Worm (Caenorhabditis elegans) whole organism, late embryonic: ENCODE measurements around the gene C24D10.2.
"Not testable (repeated sequence)": the region's sequence is repeated elsewhere in the genome, so short reads cannot be mapped to it uniquely, and the experiment has no call there.

Experiments
- F13H6.1 ChIP-seq: sonication (generic microtip); optimal IDR thresholded peaks from 2 replicates; lab custom pipeline; 2016; ENCODE audit warnings: missing genetic modification characterization, missing compliant biosample characterization
- K02D7.2 ChIP-seq: sonication (generic microtip); optimal IDR thresholded peaks from 2 replicates; lab custom pipeline; 2017; ENCODE audit warnings: mild to moderate bottlenecking, missing genetic modification characterization, missing compliant biosample characterization
- K09A11.1 ChIP-seq: sonication (generic microtip); optimal IDR thresholded peaks from 2 replicates; lab custom pipeline; 2017; ENCODE audit warnings: antibody characterized with exemption, mild to moderate bottlenecking, missing genetic modification characterization, missing compliant biosample characterization; ENCODE audit not compliant: insufficient read depth
- ceh-19 ChIP-seq: fragments of 200-800 bp; sonication (Bioruptor generic); optimal IDR thresholded peaks from 2 replicates; lab custom pipeline; 2018; ENCODE audit warnings: mild to moderate bottlenecking, missing genetic modification characterization, missing compliant biosample characterization
- ceh-22 ChIP-seq: sonication (generic microtip); optimal IDR thresholded peaks from 2 replicates; lab custom pipeline; 2017; ENCODE audit warnings: missing biosample characterization, missing genetic modification characterization
- ceh-24 ChIP-seq: sonication (generic microtip); optimal IDR thresholded peaks from 2 replicates; lab custom pipeline; 2016; ENCODE audit warnings: mild to moderate bottlenecking, missing genetic modification characterization, missing compliant biosample characterization
- ceh-30 ChIP-seq: fragments of 150-350 bp; optimal IDR thresholded peaks from 2 replicates; lab custom pipeline; 2014; ENCODE audit warnings: missing biosample characterization, missing genetic modification characterization
- ceh-31 ChIP-seq: sonication (generic microtip); optimal IDR thresholded peaks from 2 replicates; lab custom pipeline; 2016; ENCODE audit warnings: missing genetic modification characterization, missing compliant biosample characterization
- ceh-48 ChIP-seq: sonication (generic microtip); optimal IDR thresholded peaks from 2 replicates; lab custom pipeline; 2016; ENCODE audit warnings: missing genetic modification characterization, inconsistent platforms, missing compliant biosample characterization
- ceh-6 ChIP-seq: fragments of 200-800 bp; sonication (Bioruptor generic); optimal IDR thresholded peaks from 2 replicates; lab custom pipeline; 2018; ENCODE audit warnings: mild to moderate bottlenecking, missing genetic modification characterization, missing compliant biosample characterization
- ceh-9 ChIP-seq: sonication (generic microtip); optimal IDR thresholded peaks from 2 replicates; lab custom pipeline; 2016; ENCODE audit warnings: mild to moderate bottlenecking, missing genetic modification characterization, inconsistent platforms, missing compliant biosample characterization
- che-1 ChIP-seq: sonication (generic microtip); optimal IDR thresholded peaks from 2 replicates; lab custom pipeline; 2016; ENCODE audit warnings: mild to moderate bottlenecking, missing genetic modification characterization, missing compliant biosample characterization
- dve-1 ChIP-seq: sonication (generic microtip); optimal IDR thresholded peaks from 2 replicates; lab custom pipeline; 2017; ENCODE audit warnings: antibody characterized with exemption, mild to moderate bottlenecking, missing genetic modification characterization, missing compliant biosample characterization
- elt-2 ChIP-seq: sonication (generic microtip); optimal IDR thresholded peaks from 2 replicates; lab custom pipeline; 2016; ENCODE audit warnings: missing genetic modification reagents, missing genetic modification characterization, missing compliant biosample characterization
- elt-4 ChIP-seq: sonication (generic microtip); optimal IDR thresholded peaks from 2 replicates; lab custom pipeline; 2016; ENCODE audit warnings: missing genetic modification characterization, missing compliant biosample characterization
- fax-1 ChIP-seq: sonication (generic microtip); optimal IDR thresholded peaks from 2 replicates; lab custom pipeline; 2016; ENCODE audit warnings: missing genotype, missing genetic modification characterization, missing compliant biosample characterization
- gmeb-2 ChIP-seq: sonication (generic microtip); optimal IDR thresholded peaks from 2 replicates; lab custom pipeline; 2016; ENCODE audit warnings: missing genetic modification characterization, inconsistent platforms, missing compliant biosample characterization
- hlh-13 ChIP-seq: fragments of 200-800 bp; sonication (Bioruptor generic); optimal IDR thresholded peaks from 2 replicates; lab custom pipeline; 2018; ENCODE audit warnings: mild to moderate bottlenecking, missing genetic modification characterization, missing compliant biosample characterization
- hlh-8 ChIP-seq: sonication (generic microtip); optimal IDR thresholded peaks from 2 replicates; lab custom pipeline; 2016; ENCODE audit warnings: missing genotype, missing genetic modification characterization, missing compliant biosample characterization
- madf-2 ChIP-seq: sonication (generic microtip); optimal IDR thresholded peaks from 2 replicates; lab custom pipeline; 2017; ENCODE audit warnings: missing genetic modification characterization, missing compliant biosample characterization
- mec-3 ChIP-seq: sonication (generic microtip); optimal IDR thresholded peaks from 2 replicates; lab custom pipeline; 2016; ENCODE audit warnings: borderline replicate concordance, missing genetic modification characterization, missing compliant biosample characterization
- nhr-232 ChIP-seq: sonication (generic microtip); optimal IDR thresholded peaks from 2 replicates; lab custom pipeline; 2016; ENCODE audit warnings: missing genetic modification characterization, missing compliant biosample characterization
- pag-3 ChIP-seq: sonication (generic microtip); optimal IDR thresholded peaks from 2 replicates; lab custom pipeline; 2016; ENCODE audit warnings: missing compliant biosample characterization, missing genetic modification characterization, borderline replicate concordance
- pha-2 ChIP-seq: sonication (generic microtip); optimal IDR thresholded peaks from 2 replicates; lab custom pipeline; 2017; ENCODE audit warnings: mild to moderate bottlenecking, missing genetic modification characterization, missing compliant biosample characterization
- pha-4 ChIP-seq: fragments of 150-350 bp; optimal IDR thresholded peaks from 2 replicates; lab custom pipeline; 2018; ENCODE audit warnings: missing biosample characterization, missing genetic modification reagents, missing genetic modification characterization
- pros-1 ChIP-seq: fragments of 150-350 bp; optimal IDR thresholded peaks from 2 replicates; lab custom pipeline; 2014; ENCODE audit warnings: missing biosample characterization, missing genetic modification reagents, missing genetic modification characterization
- ref-2 ChIP-seq: sonication (generic microtip); optimal IDR thresholded peaks from 2 replicates; lab custom pipeline; 2016; ENCODE audit warnings: missing genetic modification characterization, missing compliant biosample characterization
- sdc-2 ChIP-seq: sonication (generic microtip); optimal IDR thresholded peaks from 2 replicates; lab custom pipeline; 2016; ENCODE audit warnings: missing genotype, missing genetic modification characterization, missing compliant biosample characterization
- sox-2 ChIP-seq: fragments of 200-800 bp; sonication (Bioruptor generic); IDR thresholded peaks from 2 replicates; pipeline ENCODE4 v1.3.6; 2022; ENCODE audit warnings: missing genetic modification reagents, missing genetic modification characterization, missing compliant biosample characterization
- syd-9 ChIP-seq: sonication (generic microtip); optimal IDR thresholded peaks from 2 replicates; lab custom pipeline; 2016; ENCODE audit warnings: mild to moderate bottlenecking, missing genetic modification characterization, moderate library complexity, missing compliant biosample characterization
- tbx-7 ChIP-seq: sonication (generic microtip); optimal IDR thresholded peaks from 2 replicates; lab custom pipeline; 2016; ENCODE audit warnings: missing genotype, missing genetic modification characterization, missing compliant biosample characterization
- unc-3 ChIP-seq, 2 experiments: fragments of 200-800 bp in 1 of 2; sonication (Bioruptor generic) in 1 of 2; sonication (generic microtip) in 1 of 2; conservative IDR thresholded peaks in 1 of 2; optimal IDR thresholded peaks in 1 of 2; 2 replicates each; pipeline versions ENCODE4 v1.3.6 to Lab custom; 2016 to 2022; ENCODE audit warnings: missing compliant biosample characterization in 2 of 2, missing genetic modification characterization in 2 of 2, missing genetic modification reagents in 1 of 2
- unc-55 ChIP-seq: sonication (generic microtip); optimal IDR thresholded peaks from 2 replicates; lab custom pipeline; 2017; ENCODE audit warnings: missing biosample characterization, missing genetic modification reagents, missing genetic modification characterization
- unc-86 ChIP-seq: sonication (generic microtip); optimal IDR thresholded peaks from 2 replicates; lab custom pipeline; 2016; ENCODE audit warnings: missing genetic modification characterization, missing compliant biosample characterization
- ztf-16 ChIP-seq: sonication (generic microtip); optimal IDR thresholded peaks from 2 replicates; lab custom pipeline; 2017; ENCODE audit warnings: missing genetic modification characterization, missing compliant biosample characterization

Gene C24D10.2

DNA sequence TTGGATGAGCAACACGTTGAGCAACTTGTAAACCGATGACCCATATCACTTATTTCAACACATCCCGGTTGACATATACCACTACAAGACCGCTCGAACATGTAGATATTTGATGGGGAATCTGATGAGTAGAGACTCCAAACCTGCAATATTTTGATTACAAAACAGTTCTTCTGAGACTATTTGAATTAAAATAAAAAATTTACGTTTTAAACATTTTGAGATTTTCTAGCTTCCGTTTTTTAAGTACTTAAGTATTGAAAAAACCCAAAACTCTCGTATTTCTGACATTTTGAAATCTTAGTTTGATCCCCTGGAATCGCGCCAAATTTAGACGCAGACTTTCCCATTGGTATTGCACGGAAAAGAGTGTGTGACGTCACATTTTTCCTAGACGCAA is 5.9 kb upstream of the C24D10.2 start, which contains the start of gene C24D10.49:
TSS of gene C24D10.49 (minus strand) at position 101 of the 400 bp plus-strand sequence.
- TF ChIP-seq gmeb-2 (tag; lab: Kevin White, UChicago) (no peak), ceh-22 (tag; lab: Kevin White, UChicago) (no peak), mec-3 (tag; lab: Kevin White, UChicago) (no peak), ceh-24 (tag; lab: Kevin White, UChicago) (no peak), F13H6.1 (tag; lab: Kevin White, UChicago) (no peak), ceh-19 (GFP tag; lab: Kevin White, UChicago) (no peak), sdc-2 (no peak), nhr-232 (tag; lab: Kevin White, UChicago) (no peak), unc-86 (tag; lab: Kevin White, UChicago) (no peak), hlh-8 (tag; lab: Kevin White, UChicago) (no peak), ceh-9 (tag; lab: Kevin White, UChicago) (no peak), pha-4 (tag; lab: Kevin White, UChicago) (no peak)

DNA sequence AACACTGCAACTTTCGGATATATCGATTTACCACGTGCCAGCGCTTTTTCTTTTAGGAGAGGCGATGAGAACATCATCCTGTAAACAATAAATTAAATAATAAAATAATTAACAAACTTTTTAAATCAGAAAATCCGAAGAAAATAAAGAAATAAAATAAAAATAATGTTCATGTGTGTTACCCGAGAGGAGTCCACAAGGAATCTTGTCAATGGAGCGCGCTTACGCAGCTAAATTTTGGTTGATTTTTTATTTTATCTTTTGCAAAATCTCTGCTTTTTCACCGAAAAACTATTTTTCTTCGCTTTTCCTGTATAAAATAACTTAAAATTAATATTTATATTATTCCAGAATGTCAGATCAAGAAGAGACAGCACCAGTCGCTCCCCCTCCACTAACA is 3.0 kb upstream of the C24D10.2 start, which contains the start of the genes C24D10.6 and C24D10.4:
TSS of gene C24D10.6 (minus strand) at position 78 of the 400 bp plus-strand sequence.
TSS of gene C24D10.4 (plus strand) at position 352 of the 400 bp plus-strand sequence.
- TF ChIP-seq tbx-7 (tag; lab: Kevin White, UChicago), result no peak
- TF ChIP-seq che-1 (tag; lab: Kevin White, UChicago), result no peak
- no peak for TF ChIP-seq ceh-19 (GFP tag; lab: Kevin White, UChicago)
- TF ChIP-seq sox-2 (GFP tag; lab: Robert Waterston, UW), result no peak
- no peak for TF ChIP-seq pha-2 (tag; lab: Kevin White, UChicago)
- no peak for TF ChIP-seq unc-3 (GFP tag; conservative IDR thresholded peaks at IDR 0.05; lab: Robert Waterston, UW)
- TF ChIP-seq unc-3 (tag; optimal IDR thresholded peaks at IDR 0.05; lab: Kevin White, UChicago), result no peak
- no peak for TF ChIP-seq ceh-24 (tag; lab: Kevin White, UChicago)
- TF ChIP-seq ceh-22 (tag; lab: Kevin White, UChicago), result no peak
- no peak for TF ChIP-seq unc-86 (tag; lab: Kevin White, UChicago)
- no peak for TF ChIP-seq ceh-48 (tag; lab: Kevin White, UChicago)
- TF ChIP-seq hlh-13 (GFP tag; lab: Kevin White, UChicago), result no peak
- TF ChIP-seq K09A11.1, result no peak
- TF ChIP-seq unc-55 (GFP tag; lab: Kevin White, UChicago), result no peak

DNA sequence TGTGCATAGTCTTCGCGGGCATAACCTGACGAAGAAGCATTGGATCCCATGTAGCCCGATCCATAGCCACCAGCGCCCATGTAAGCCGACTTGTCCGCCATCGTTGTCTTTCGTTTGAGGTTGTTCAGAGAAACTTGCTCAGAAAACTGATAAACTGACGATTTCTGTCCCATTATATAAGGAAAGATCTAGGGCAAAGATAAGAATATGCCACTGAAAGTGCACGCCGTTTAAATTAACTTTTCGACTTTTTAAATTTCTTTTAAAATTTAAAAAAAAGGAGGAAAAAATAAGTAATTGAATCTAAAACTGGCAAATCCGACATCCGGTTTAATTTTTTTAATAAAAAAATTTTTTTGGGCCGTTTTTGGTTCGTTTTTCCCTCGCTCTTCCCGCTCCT is 2.5 kb downstream of the C24D10.2 start, which contains the start of gene nspd-6:
TSS of gene nspd-6 (minus strand) at position 101 of the 400 bp plus-strand sequence.
- TF ChIP-seq ref-2 (tag; lab: Kevin White, UChicago); fax-1; ztf-16 (tag; lab: Kevin White, UChicago): not testable (repeated sequence)
- TF ChIP-seq, all 69 proteins: peak for 0; not testable (repeated sequence) for 69

DNA sequence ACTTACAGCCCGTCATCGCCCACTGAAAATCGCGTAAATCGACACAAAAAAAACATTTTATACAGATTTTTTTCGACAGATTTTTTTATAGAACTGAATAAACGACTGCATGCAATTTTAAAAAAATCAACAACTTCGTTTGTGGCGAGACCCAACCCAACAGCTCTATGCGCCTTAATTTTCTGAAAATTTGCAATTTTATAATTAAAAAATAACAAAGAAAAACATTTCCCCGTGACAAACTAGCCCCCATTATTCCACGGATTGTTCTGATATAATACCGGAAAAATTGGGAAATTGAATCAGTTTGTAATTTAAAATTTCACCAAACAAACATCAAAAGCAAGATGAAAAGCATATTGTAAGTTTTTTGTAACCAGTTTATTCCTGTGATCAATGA is 2.9 kb downstream of the C24D10.2 start, which contains the start of gene ptp-5.1:
TSS of gene ptp-5.1 (plus strand) at position 301 of the 400 bp plus-strand sequence.
- no peak for TF ChIP-seq unc-3 (GFP tag; conservative IDR thresholded peaks at IDR 0.05; lab: Robert Waterston, UW)
- no peak for TF ChIP-seq unc-3 (tag; optimal IDR thresholded peaks at IDR 0.05; lab: Kevin White, UChicago)
- no peak for TF ChIP-seq madf-2 (tag; lab: Kevin White, UChicago)
- no peak for TF ChIP-seq elt-2
- no peak for TF ChIP-seq ceh-30 (tag; lab: Kevin White, UChicago)
- TF ChIP-seq ztf-16 (tag; lab: Kevin White, UChicago), result no peak
- TF ChIP-seq ceh-6 (GFP tag; lab: Kevin White, UChicago), result no peak
- no peak for TF ChIP-seq fax-1
- no peak for TF ChIP-seq syd-9 (tag; lab: Kevin White, UChicago)
- no peak for TF ChIP-seq pros-1
- TF ChIP-seq nhr-232 (tag; lab: Kevin White, UChicago), result no peak
- no peak for TF ChIP-seq elt-4 (tag; lab: Kevin White, UChicago)
- no peak for TF ChIP-seq pha-2 (tag; lab: Kevin White, UChicago)
- TF ChIP-seq pag-3 (tag; lab: Kevin White, UChicago), result no peak
- TF ChIP-seq K02D7.2 (tag; lab: Kevin White, UChicago), result no peak
- TF ChIP-seq tbx-7 (tag; lab: Kevin White, UChicago), result no peak
- no peak for TF ChIP-seq dve-1
- TF ChIP-seq ceh-31 (tag; lab: Kevin White, UChicago), result no peak
